Worm (Caenorhabditis elegans): ENCODE results near the gene Y17G7B.8.

Gene Y17G7B.8

DNA sequence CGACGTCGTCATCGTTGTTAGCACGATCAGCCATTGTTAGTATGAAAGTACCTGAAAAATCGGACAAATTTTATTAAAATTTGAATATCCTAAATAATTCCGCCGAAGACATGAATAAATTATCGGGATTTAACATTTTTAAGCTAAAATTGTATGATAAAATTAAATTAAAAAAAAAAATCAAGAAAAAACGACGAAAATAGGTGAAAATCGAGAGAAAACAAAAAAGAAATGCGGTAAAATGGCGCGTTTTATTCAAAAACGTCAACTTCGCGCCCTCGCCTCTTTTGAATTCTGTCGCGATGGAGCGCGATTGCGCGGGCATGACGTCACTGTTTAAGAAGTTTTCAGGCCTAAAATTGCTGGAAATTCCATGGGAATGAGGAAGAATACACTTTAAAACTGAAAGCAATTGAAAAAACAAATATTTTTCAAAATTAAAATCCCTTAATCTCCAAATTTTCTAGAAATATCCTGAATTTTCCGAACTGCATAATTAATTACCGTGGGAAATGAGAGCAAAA is 20.9 kb downstream of the Y17G7B.8 start, which contains the start of gene mcm-2:
mcm-2 (minus strand) TSS at position 51 of the 524 bp plus-strand sequence.
- TF ChIP-seq ceh-91 (GFP tag; IDR thresholded peaks at IDR 0.05) (peak; percentile 98), C06A6.2 (GFP tag; conservative IDR thresholded peaks at IDR 0.05) (no peak), attf-5 (GFP tag; optimal IDR thresholded peaks at IDR 0.05) (peak; percentile 62), snpc-1.1 (tag; optimal IDR thresholded peaks at IDR 0.05; ENCODE audit: insufficient read depth) (peak; percentile 69), hmg-1.2 (GFP tag; IDR thresholded peaks at IDR 0.05) (peak; percentile 73), F33H1.4 (GFP tag; IDR thresholded peaks at IDR 0.05) (peak; percentile 90), ceh-100 (GFP tag; IDR thresholded peaks at IDR 0.05) (peak; percentile 80), hrde-1 (tag; optimal IDR thresholded peaks at IDR 0.05; ENCODE audit: borderline replicate concordance) (peak; percentile 46), B0336.3 (GFP tag; IDR thresholded peaks at IDR 0.05) (no peak; the same call in 1 of the 2 replicates), dpl-1 (GFP tag; optimal IDR thresholded peaks at IDR 0.05) (peak; percentile 98), attf-6 (GFP tag; IDR thresholded peaks at IDR 0.05) (peak; percentile 84), C17E4.6 (GFP tag; IDR thresholded peaks at IDR 0.05) (peak; percentile 90), aptf-2 (GFP tag; conservative IDR thresholded peaks at IDR 0.05) (peak; percentile 87), lsl-1 (GFP tag; optimal IDR thresholded peaks at IDR 0.05) (peak; percentile 90), B0019.2 (GFP tag; conservative IDR thresholded peaks at IDR 0.05) (peak; percentile 94), pbrm-1 (GFP tag; IDR thresholded peaks at IDR 0.05) (peak; percentile 86), gei-17 (GFP tag; optimal IDR thresholded peaks at IDR 0.05) (no peak), Y79H2A.3 (GFP tag; conservative IDR thresholded peaks at IDR 0.05) (peak; percentile 65; the same call in 1 of the 2 replicates), ztf-26 (tag; optimal IDR thresholded peaks at IDR 0.05) (no peak), dpff-1 (tag; optimal IDR thresholded peaks at IDR 0.05) (no peak), lin-35 (GFP tag; optimal IDR thresholded peaks at IDR 0.05) (peak; percentile 57 to 86 (median 74)), mcd-1 (GFP tag; IDR thresholded peaks at IDR 0.05) (peak; percentile 98), nfyb-1 (GFP tag; IDR thresholded peaks at IDR 0.05) (peak; percentile 64), efl-1 (GFP tag; optimal IDR thresholded peaks at IDR 0.05) (peak; percentile 99), tlf-1 (GFP tag; optimal IDR thresholded peaks at IDR 0.05) (peak; percentile 90), Y95B8A.8 (GFP tag; IDR thresholded peaks at IDR 0.05) (peak; percentile 96), Y67H2A.10 (GFP tag; conservative IDR thresholded peaks at IDR 0.05) (peak; percentile 71; the same call in 1 of the 2 replicates), attf-3 (GFP tag; conservative IDR thresholded peaks at IDR 0.05) (peak; percentile 75), dox-1 (GFP tag; IDR thresholded peaks at IDR 0.05) (no peak), F10E7.11 (tag; optimal IDR thresholded peaks at IDR 0.05) (no peak), lin-54 (GFP tag; optimal IDR thresholded peaks at IDR 0.05) (peak; percentile 98), nhr-80 (tag; optimal IDR thresholded peaks at IDR 0.05) (peak; percentile 10), rec-8 (tag; optimal IDR thresholded peaks at IDR 0.05) (no peak), hsf-1 (GFP tag; IDR thresholded peaks at IDR 0.05) (peak; percentile 87), snpc-4 (GFP tag; optimal IDR thresholded peaks at IDR 0.05) (peak; percentile 59), snpc-4 (tag; optimal IDR thresholded peaks at IDR 0.05) (peak in 3 of 4 experiments; percentile 11 to 75 (median 43)), snpc-1.3 (tag; optimal IDR thresholded peaks at IDR 0.05; ENCODE audit: insufficient read depth) (peak; percentile 90), athp-1 (tag; optimal IDR thresholded peaks at IDR 0.05) (peak; percentile 86), let-607 (tag; optimal IDR thresholded peaks at IDR 0.05) (no peak), xnd-1 (tag; optimal IDR thresholded peaks at IDR 0.05) (peak; percentile 97), rpc-1 (optimal IDR thresholded peaks at IDR 0.05) (no peak), rpc-1 (tag; optimal IDR thresholded peaks at IDR 0.05) (peak; percentile 9), F23B12.7 (tag; optimal IDR thresholded peaks at IDR 0.05; ENCODE audit: insufficient read depth) (peak; percentile 69), Y53G8AR.9 (GFP tag; conservative IDR thresholded peaks at IDR 0.05) (peak; percentile 93; the same call in 1 of the 2 replicates), D2030.7 (GFP tag; IDR thresholded peaks at IDR 0.05) (peak; percentile 98), madf-8 (GFP tag; conservative IDR thresholded peaks at IDR 0.05) (peak; percentile 99), die-1 (tag; optimal IDR thresholded peaks at IDR 0.05) (peak; percentile 36)
